Worm (Caenorhabditis elegans) whole organism, young adult: ENCODE data around the gene T10G3.2.
"Not testable (repeated sequence)": the region's sequence is repeated elsewhere in the genome, so short reads cannot be mapped to it uniquely, and the experiment has no call there.

Source experiments
- B0019.2 ChIP-seq: fragments of 200-800 bp; sonication (Bioruptor generic); conservative IDR thresholded peaks from 2 replicates; pipeline ENCODE4 v1.3.6; 2022; ENCODE audit warnings: missing genetic modification reagents, missing genetic modification characterization, missing compliant biosample characterization
- B0035.1 ChIP-seq: sonication (generic microtip); optimal IDR thresholded peaks from 2 replicates; lab custom pipeline; 2016; ENCODE audit warnings: missing genetic modification characterization, mild to moderate bottlenecking, missing compliant biosample characterization, missing genotype, missing genetic modification reagents
- D2030.7 ChIP-seq: fragments of 200-800 bp; sonication (Bioruptor generic); IDR thresholded peaks from 2 replicates; pipeline ENCODE4 v1.3.6; 2022; ENCODE audit warnings: missing genetic modification reagents, missing genetic modification characterization, missing compliant biosample characterization
- F33H1.4 ChIP-seq: fragments of 200-800 bp; sonication (Bioruptor generic); IDR thresholded peaks from 2 replicates; pipeline ENCODE4 v1.3.6; 2022; ENCODE audit warnings: missing genetic modification reagents, missing genetic modification characterization, missing compliant biosample characterization
- F39B2.1 ChIP-seq: fragments of 200-800 bp; sonication (Bioruptor generic); IDR thresholded peaks from 2 replicates; pipeline ENCODE4 v1.3.6; 2022; ENCODE audit warnings: missing genetic modification reagents, missing genetic modification characterization, missing compliant biosample characterization
- F57A8.1 ChIP-seq: fragments of 200-800 bp; sonication (Bioruptor generic); optimal IDR thresholded peaks from 2 replicates; lab custom pipeline; 2018; ENCODE audit warnings: mild to moderate bottlenecking, missing genetic modification characterization, moderate library complexity, missing compliant biosample characterization
- K12H6.12 ChIP-seq: fragments of 200-800 bp; sonication (Bioruptor generic); optimal IDR thresholded peaks from 2 replicates; lab custom pipeline; 2018; ENCODE audit warnings: mild to moderate bottlenecking, missing genetic modification characterization, missing compliant biosample characterization
- T07F8.4 ChIP-seq: sonication (generic microtip); optimal IDR thresholded peaks from 2 replicates; lab custom pipeline; 2016; ENCODE audit warnings: mild to moderate bottlenecking, missing genetic modification characterization, moderate library complexity, missing compliant biosample characterization
- T26A5.8 ChIP-seq: sonication (generic microtip); optimal IDR thresholded peaks from 2 replicates; lab custom pipeline; 2016; ENCODE audit warnings: missing genetic modification characterization, missing compliant biosample characterization
- Y53F4B.3 ChIP-seq: fragments of 200-800 bp; sonication (Bioruptor generic); IDR thresholded peaks from 2 replicates; pipeline ENCODE4 v1.3.6; 2022; ENCODE audit warnings: missing genetic modification reagents, missing genetic modification characterization, missing compliant biosample characterization
- Y79H2A.3 ChIP-seq: fragments of 200-800 bp; sonication (Bioruptor generic); conservative IDR thresholded peaks from 2 replicates; pipeline ENCODE4 v1.3.6; 2022; ENCODE audit warnings: missing genetic modification reagents, missing genetic modification characterization, missing compliant biosample characterization
- attf-6 ChIP-seq: fragments of 200-800 bp; sonication (Bioruptor generic); IDR thresholded peaks from 2 replicates; pipeline ENCODE4 v1.3.6; 2022; ENCODE audit warnings: missing genetic modification reagents, missing genetic modification characterization, missing compliant biosample characterization
- ccch-3 ChIP-seq: fragments of 200-800 bp; sonication (Bioruptor generic); optimal IDR thresholded peaks from 2 replicates; lab custom pipeline; 2018; ENCODE audit warnings: mild to moderate bottlenecking, missing genetic modification characterization, missing compliant biosample characterization
- egl-44 ChIP-seq: fragments of 200-800 bp; sonication (Bioruptor generic); IDR thresholded peaks from 2 replicates; pipeline ENCODE4 v1.3.6; 2022; ENCODE audit warnings: missing genetic modification reagents, missing genetic modification characterization, missing compliant biosample characterization
- egrh-3 ChIP-seq: fragments of 200-800 bp; sonication (Bioruptor generic); IDR thresholded peaks from 2 replicates; pipeline ENCODE4 v1.3.6; 2022; ENCODE audit warnings: missing genetic modification reagents, missing genetic modification characterization, missing compliant biosample characterization
- fkh-3 ChIP-seq: sonication (generic microtip); optimal IDR thresholded peaks from 2 replicates; lab custom pipeline; 2016; ENCODE audit warnings: mild to moderate bottlenecking, missing genetic modification characterization, missing compliant biosample characterization
- hmg-20 ChIP-seq: fragments of 200-800 bp; sonication (Bioruptor generic); IDR thresholded peaks from 2 replicates; pipeline ENCODE4 v1.3.6; 2022; ENCODE audit warnings: missing genetic modification reagents, missing genetic modification characterization, missing compliant biosample characterization
- lag-1 ChIP-seq: fragments of 200-800 bp; sonication (Bioruptor generic); IDR thresholded peaks from 2 replicates; pipeline ENCODE4 v1.3.6; 2022; ENCODE audit warnings: missing genetic modification reagents, missing genetic modification characterization, missing compliant biosample characterization
- lin-26 ChIP-seq: fragments of 200-800 bp; sonication (Bioruptor generic); IDR thresholded peaks from 2 replicates; pipeline ENCODE4 v1.3.6; 2022; ENCODE audit warnings: missing genetic modification reagents, missing genetic modification characterization, missing compliant biosample characterization
- lin-35 ChIP-seq, 3 experiments: fragments of 150-350 bp in 2 of 3; sonication (generic microtip) in 1 of 3; optimal IDR thresholded peaks; 2 replicates each; lab custom pipeline; 2014 to 2018; ENCODE audit warnings: missing biosample characterization in 3 of 3, missing genetic modification characterization in 3 of 3, missing genetic modification reagents in 3 of 3
- lin-54 ChIP-seq: fragments of 200-800 bp; sonication (Bioruptor generic); optimal IDR thresholded peaks from 2 replicates; lab custom pipeline; 2018; ENCODE audit warnings: mild to moderate bottlenecking, missing genetic modification characterization, missing compliant biosample characterization
- madf-10 ChIP-seq: sonication (generic microtip); optimal IDR thresholded peaks from 2 replicates; lab custom pipeline; 2016; ENCODE audit warnings: mild to moderate bottlenecking, missing genetic modification characterization, missing compliant biosample characterization
- nfya-1 ChIP-seq: sonication (generic microtip); optimal IDR thresholded peaks from 2 replicates; lab custom pipeline; 2017; ENCODE audit warnings: antibody characterized with exemption, missing compliant biosample characterization, missing genetic modification characterization, borderline replicate concordance; ENCODE audit not compliant: insufficient read depth
- nfya-2 ChIP-seq: fragments of 200-800 bp; sonication (Bioruptor generic); IDR thresholded peaks from 2 replicates; pipeline ENCODE4 v1.3.6; 2022; ENCODE audit warnings: missing genetic modification reagents, missing genetic modification characterization, missing compliant biosample characterization
- snpc-1.1 ChIP-seq: sonication (generic microtip); optimal IDR thresholded peaks from 2 replicates; lab custom pipeline; 2017; ENCODE audit warnings: missing genetic modification characterization, mild to moderate bottlenecking, missing compliant biosample characterization, antibody characterized with exemption, moderate library complexity, missing genotype, missing genetic modification reagents; ENCODE audit not compliant: insufficient read depth
- snpc-1.3 ChIP-seq: sonication (generic microtip); optimal IDR thresholded peaks from 2 replicates; lab custom pipeline; 2017; ENCODE audit warnings: missing genetic modification characterization, mild to moderate bottlenecking, missing compliant biosample characterization, antibody characterized with exemption, moderate library complexity, missing genotype, missing genetic modification reagents; ENCODE audit not compliant: insufficient read depth
- tlf-1 ChIP-seq: fragments of 200-800 bp; sonication (Bioruptor generic); optimal IDR thresholded peaks from 2 replicates; lab custom pipeline; 2018; ENCODE audit warnings: mild to moderate bottlenecking, missing genetic modification characterization, missing compliant biosample characterization
- unc-130 ChIP-seq: sonication (generic microtip); optimal IDR thresholded peaks from 2 replicates; lab custom pipeline; 2016; ENCODE audit warnings: missing genetic modification reagents, missing genetic modification characterization, missing compliant biosample characterization
- ztf-18 ChIP-seq: sonication (generic microtip); optimal IDR thresholded peaks from 2 replicates; lab custom pipeline; 2016; ENCODE audit warnings: missing genotype, mild to moderate bottlenecking, missing genetic modification characterization, missing compliant biosample characterization
- ztf-25 ChIP-seq: fragments of 200-800 bp; sonication (Bioruptor generic); IDR thresholded peaks from 2 replicates; pipeline ENCODE4 v1.3.6; 2022; ENCODE audit warnings: missing genetic modification reagents, missing genetic modification characterization, missing compliant biosample characterization

The T10G3.2 gene

ce11 chrV:13453334-13453733, 26.3 kb downstream of the T10G3.2 start, which contains the start of gene lurp-2 (continued):
- no peak for TF ChIP-seq nfya-1 (tag; lab: Kevin White, UChicago)
- no peak for TF ChIP-seq tlf-1 (GFP tag; lab: Kevin White, UChicago)
- TF ChIP-seq, all 124 proteins: peak for 0

ce11 chrV:13445229-13445949, 34.3 kb downstream of the T10G3.2 start, which contains the start of gene Y2H9A.4:
Gene Y2H9A.4 (plus strand): TSS chrV:13445899.
- TF ChIP-seq snpc-1.1 (tag; lab: Kevin White, UChicago): no peak
- no peak for TF ChIP-seq snpc-1.3
- TF ChIP-seq Y53F4B.3: no peak
- no peak for TF ChIP-seq lin-35 (GFP tag; optimal IDR thresholded peaks at IDR 0.05; lab: Kevin White, UChicago)
- TF ChIP-seq T07F8.4 (tag; lab: Kevin White, UChicago): no peak
- TF ChIP-seq ccch-3 (GFP tag; lab: Kevin White, UChicago): no peak
- no peak for TF ChIP-seq madf-10 (tag; lab: Kevin White, UChicago)
- no peak for TF ChIP-seq ztf-18 (tag; lab: Kevin White, UChicago)
- no peak for TF ChIP-seq F33H1.4 (GFP tag; lab: Robert Waterston, UW)
- TF ChIP-seq D2030.7: no peak

DNA sequence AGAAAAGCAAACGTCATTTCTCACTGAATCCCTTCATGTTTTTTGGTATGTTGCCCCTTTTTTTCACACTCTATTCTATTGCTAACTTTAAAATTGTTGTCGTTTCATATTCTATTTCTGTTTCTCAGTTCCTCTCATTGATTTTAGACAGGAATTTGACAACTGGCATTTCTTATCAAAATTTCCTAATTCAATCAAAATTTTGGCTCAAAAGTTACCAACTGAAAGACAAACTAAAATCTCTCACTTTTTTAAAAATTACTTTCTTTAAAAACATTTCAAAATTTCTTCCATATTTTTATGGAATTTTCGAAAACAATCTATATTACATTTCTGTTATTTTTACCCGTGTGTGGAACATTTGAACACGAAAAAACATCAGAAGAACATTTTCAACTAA, 36.1 kb downstream of the T10G3.2 start, which contains the start of gene Y2H9A.6:
TSS of gene Y2H9A.6 (plus strand) at position 301 of the 400 bp plus-strand sequence.
- TF ChIP-seq Y79H2A.3 (GFP tag; lab: Robert Waterston, UW); lin-54 (GFP tag; lab: Kevin White, UChicago); snpc-1.1 (tag; lab: Kevin White, UChicago): not testable (repeated sequence)

DNA sequence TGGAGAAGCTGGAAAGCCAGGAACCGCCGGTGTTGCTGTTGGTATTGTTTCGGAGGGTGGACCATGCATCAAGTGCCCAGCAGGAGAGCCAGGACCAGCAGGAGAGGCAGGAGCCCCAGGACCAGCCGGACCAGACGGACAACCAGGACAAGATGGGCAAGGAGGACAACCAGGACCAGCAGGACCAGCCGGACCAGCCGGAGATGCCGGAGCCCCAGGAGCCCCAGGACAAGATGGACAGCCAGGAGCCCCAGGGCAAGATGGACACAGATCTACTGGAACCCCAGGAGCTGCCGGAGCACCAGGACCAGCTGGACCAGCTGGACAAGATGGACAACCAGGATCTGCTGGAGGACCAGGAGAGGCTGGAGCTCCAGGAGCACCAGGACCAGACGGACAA, 36.8 kb downstream of the T10G3.2 start:
- TF ChIP-seq ztf-25 (GFP tag; lab: Robert Waterston, UW) (0 out of 2 replicates have a peak, but pooled peaks have one; percentile 41), fkh-3 (no peak), T26A5.8 (tag; lab: Kevin White, UChicago) (no peak), lag-1 (GFP tag; lab: Robert Waterston, UW) (no peak), hmg-20 (GFP tag; lab: Robert Waterston, UW) (no peak), ccch-3 (GFP tag; lab: Kevin White, UChicago) (no peak), egrh-3 (GFP tag; lab: Robert Waterston, UW) (peak; percentile 94), F39B2.1 (GFP tag; lab: Robert Waterston, UW) (no peak), Y79H2A.3 (GFP tag; lab: Robert Waterston, UW) (no peak)
- TF ChIP-seq, all 124 proteins: peak for 2

DNA sequence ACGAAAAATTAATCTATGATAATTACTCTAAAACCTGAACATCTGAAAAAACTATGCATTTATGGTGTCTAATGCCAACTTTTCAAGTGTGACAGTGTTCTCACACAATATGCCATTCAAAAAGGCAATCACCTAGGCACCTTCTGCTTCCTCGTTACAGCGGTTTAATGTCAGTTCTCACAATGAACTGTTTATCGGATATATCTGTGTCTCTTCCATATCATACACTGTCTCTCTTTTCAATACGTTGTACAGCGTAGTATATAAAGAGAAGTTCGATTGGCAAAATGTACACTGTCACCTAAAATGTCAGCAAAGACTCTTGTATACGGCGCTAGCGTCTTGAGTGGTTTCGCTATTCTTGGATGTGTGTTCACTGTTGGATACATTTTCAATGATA, 38.0 kb downstream of the T10G3.2 start, which contains the start of gene col-162:
TSS of gene col-162 (plus strand) at position 301 of the 400 bp plus-strand sequence.
- TF ChIP-seq B0019.2: no peak
- TF ChIP-seq K12H6.12 (tag; lab: Kevin White, UChicago): no peak
- no peak for TF ChIP-seq nfya-2 (GFP tag; lab: Robert Waterston, UW)
- no peak for TF ChIP-seq egrh-3 (GFP tag; lab: Robert Waterston, UW)
- no peak for TF ChIP-seq B0035.1
- no peak for TF ChIP-seq F57A8.1
- TF ChIP-seq egl-44 (GFP tag; lab: Robert Waterston, UW): no peak
- TF ChIP-seq unc-130 (GFP tag; lab: Kevin White, UChicago): no peak
- TF ChIP-seq lin-26 (GFP tag; lab: Robert Waterston, UW): no peak
- no peak for TF ChIP-seq attf-6 (GFP tag; lab: Robert Waterston, UW)
